Fruit fly (Drosophila melanogaster) whole organism, embryonic: ENCODE data around the gene CG43389.

Experiments
- Antp ChIP-seq: fragments of 200-800 bp; sonication (Bioruptor generic); optimal IDR thresholded peaks from 3 replicates; lab custom pipeline; 2016; ENCODE audit warnings: missing biosample characterization, missing genetic modification characterization
- Bgb ChIP-seq: fragments of 200-800 bp; sonication (Bioruptor generic); IDR thresholded peaks from 2 replicates; pipeline ENCODE4 v1.3.6; 2022; ENCODE audit warnings: missing biosample characterization, missing genetic modification characterization; ENCODE audit not compliant: partially characterized antibody
- CG10654 ChIP-seq: fragments of 200-800 bp; sonication (Bioruptor generic); optimal IDR thresholded peaks from 2 replicates; lab custom pipeline; 2016; ENCODE audit warnings: missing biosample characterization, missing genetic modification characterization
- CG1233 ChIP-seq: fragments of 200-800 bp; sonication (Bioruptor generic); optimal IDR thresholded peaks from 4 replicates; lab custom pipeline; 2018; ENCODE audit warnings: missing biosample characterization, mild to moderate bottlenecking, missing genetic modification characterization
- CG12391 ChIP-seq: fragments of 200-800 bp; sonication (Bioruptor generic); optimal IDR thresholded peaks from 3 replicates; lab custom pipeline; 2018; ENCODE audit warnings: missing biosample characterization, mild to moderate bottlenecking, missing genetic modification characterization, moderate library complexity
- CG14050 ChIP-seq: fragments of 200-800 bp; sonication (Bioruptor generic); IDR thresholded peaks from 3 replicates; pipeline ENCODE4 v1.3.6; 2022; ENCODE audit warnings: missing biosample characterization, missing genetic modification characterization
- CG15011 ChIP-seq: fragments of 200-800 bp; sonication (Bioruptor generic); optimal IDR thresholded peaks from 3 replicates; lab custom pipeline; 2018; ENCODE audit warnings: missing biosample characterization, mild to moderate bottlenecking, missing genetic modification characterization
- CG17359 ChIP-seq: fragments of 200-800 bp; sonication (Bioruptor generic); optimal IDR thresholded peaks from 3 replicates; lab custom pipeline; 2018; ENCODE audit warnings: missing biosample characterization, mild to moderate bottlenecking, missing genetic modification characterization, moderate library complexity
- CG31388 ChIP-seq: fragments of 200-800 bp; sonication (Bioruptor generic); optimal IDR thresholded peaks from 2 replicates; lab custom pipeline; 2016; ENCODE audit warnings: missing biosample characterization, missing genetic modification characterization
- CG3407 ChIP-seq: fragments of 200-800 bp; sonication (Bioruptor generic); optimal IDR thresholded peaks from 2 replicates; lab custom pipeline; 2018; ENCODE audit warnings: missing biosample characterization, mild to moderate bottlenecking, missing genetic modification characterization
- CG43689 ChIP-seq: fragments of 200-800 bp; sonication (Bioruptor generic); IDR thresholded peaks from 2 replicates; pipeline ENCODE4 v1.3.6; 2022; ENCODE audit warnings: missing biosample characterization, missing genetic modification characterization
- CG4424 ChIP-seq: fragments of 200-800 bp; sonication (Bioruptor generic); optimal IDR thresholded peaks from 3 replicates; lab custom pipeline; 2016; ENCODE audit warnings: missing biosample characterization, missing genetic modification characterization
- CG4854 ChIP-seq: fragments of 200-800 bp; sonication (Bioruptor generic); optimal IDR thresholded peaks from 2 replicates; lab custom pipeline; 2016; ENCODE audit warnings: missing biosample characterization, missing genetic modification characterization, inconsistent platforms
- CG6813 ChIP-seq: fragments of 200-800 bp; sonication (Bioruptor generic); optimal IDR thresholded peaks from 2 replicates; lab custom pipeline; 2017; ENCODE audit warnings: missing biosample characterization, missing genetic modification characterization, mild to moderate bottlenecking, moderate library complexity, missing genetic modification reagents
- CG8944 ChIP-seq: fragments of 200-800 bp; sonication (Bioruptor generic); optimal IDR thresholded peaks from 3 replicates; lab custom pipeline; 2016; ENCODE audit warnings: missing biosample characterization, missing genetic modification characterization
- CoRest ChIP-seq: fragments of 200-800 bp; sonication (Bioruptor generic); optimal IDR thresholded peaks from 3 replicates; lab custom pipeline; 2018; ENCODE audit warnings: missing biosample characterization, mild to moderate bottlenecking, missing genetic modification characterization, moderate library complexity
- D19B ChIP-seq: fragments of 200-800 bp; sonication (Bioruptor generic); optimal IDR thresholded peaks from 2 replicates; lab custom pipeline; 2017; ENCODE audit warnings: missing biosample characterization, mild to moderate bottlenecking, missing genetic modification characterization
- Dp ChIP-seq: fragments of 200-800 bp; sonication (Bioruptor generic); optimal IDR thresholded peaks from 2 replicates; lab custom pipeline; 2018; ENCODE audit warnings: missing biosample characterization, mild to moderate bottlenecking, missing genetic modification characterization, moderate library complexity
- Drgx ChIP-seq: fragments of 200-800 bp; sonication (Bioruptor generic); IDR thresholded peaks from 2 replicates; pipeline ENCODE4 v1.3.6; 2022; ENCODE audit warnings: missing biosample characterization, missing genetic modification characterization
- ERR ChIP-seq: fragments of 200-800 bp; sonication (Bioruptor generic); optimal IDR thresholded peaks from 2 replicates; lab custom pipeline; 2016; ENCODE audit warnings: missing biosample characterization, missing genetic modification characterization
- Eip74EF ChIP-seq, 2 experiments: fragments of 200-800 bp in 1 of 2; fragments of >200 bp in 1 of 2; sonication (Bioruptor generic) in 1 of 2; optimal IDR thresholded peaks; 2 replicates each; lab custom pipeline; 2017 to 2019; ENCODE audit warnings: missing biosample characterization in 2 of 2, missing genetic modification characterization in 2 of 2, mild to moderate bottlenecking in 1 of 2, moderate library complexity in 1 of 2
- Ets65A ChIP-seq: fragments of 200-800 bp; sonication (Bioruptor generic); peaks from one replicate; lab custom pipeline; 2016; ENCODE audit warnings: missing biosample characterization, missing genetic modification characterization
- Hr39 ChIP-seq: fragments of >200 bp; optimal IDR thresholded peaks from 2 replicates; lab custom pipeline; 2017
- Kr ChIP-seq: fragments of 200-800 bp; sonication (Bioruptor generic); optimal IDR thresholded peaks from 2 replicates; lab custom pipeline; 2017; ENCODE audit warnings: missing biosample characterization, mild to moderate bottlenecking, missing genetic modification characterization
- Max ChIP-seq: fragments of 200-800 bp; sonication (Bioruptor generic); optimal IDR thresholded peaks from 2 replicates; lab custom pipeline; 2016; ENCODE audit warnings: missing biosample characterization, mild to moderate bottlenecking, missing genetic modification characterization
- Mrtf ChIP-seq: fragments of 200-800 bp; sonication (Bioruptor generic); IDR thresholded peaks from 3 replicates; pipeline ENCODE4 v1.3.6; 2022; ENCODE audit warnings: missing biosample characterization, missing genetic modification characterization
- Nf-YA ChIP-seq: fragments of 200-800 bp; sonication (Bioruptor generic); IDR thresholded peaks from 2 replicates; pipeline ENCODE4 v1.3.6; 2022; ENCODE audit warnings: missing biosample characterization, missing genetic modification characterization
- Rx ChIP-seq: fragments of 200-800 bp; sonication (Bioruptor generic); IDR thresholded peaks from 2 replicates; pipeline ENCODE4 v1.3.6; 2022; ENCODE audit warnings: missing biosample characterization, missing genetic modification characterization
- Sox102F ChIP-seq: fragments of 200-800 bp; sonication (Bioruptor generic); optimal IDR thresholded peaks from 2 replicates; lab custom pipeline; 2018; ENCODE audit warnings: missing biosample characterization, mild to moderate bottlenecking, missing genetic modification characterization, moderate library complexity
- Sry-β ChIP-seq: fragments of 200-800 bp; sonication (Bioruptor generic); optimal IDR thresholded peaks from 2 replicates; lab custom pipeline; 2018; ENCODE audit warnings: missing biosample characterization, mild to moderate bottlenecking, missing genetic modification characterization, moderate library complexity
- Xbp1 ChIP-seq: fragments of 200-800 bp; sonication (Bioruptor generic); optimal IDR thresholded peaks from 3 replicates; lab custom pipeline; 2016; ENCODE audit warnings: missing biosample characterization, mild to moderate bottlenecking, missing genetic modification characterization
- caup ChIP-seq: fragments of 200-800 bp; sonication (Bioruptor generic); optimal IDR thresholded peaks from 3 replicates; lab custom pipeline; 2017; ENCODE audit warnings: missing biosample characterization, mild to moderate bottlenecking, missing genetic modification characterization, moderate library complexity; ENCODE audit not compliant: severe bottlenecking
- crol ChIP-seq: fragments of 200-800 bp; sonication (Bioruptor generic); IDR thresholded peaks from 2 replicates; pipeline ENCODE4 v1.3.6; 2022; ENCODE audit warnings: missing biosample characterization, missing genetic modification characterization
- dpn ChIP-seq, 2 experiments: fragments of 200-800 bp; sonication (Bioruptor generic); optimal IDR thresholded peaks; 3 replicates each; lab custom pipeline; 2016; ENCODE audit warnings: missing biosample characterization in 2 of 2, missing genetic modification characterization in 2 of 2
- ems ChIP-seq: fragments of 200-800 bp; sonication (Bioruptor generic); optimal IDR thresholded peaks from 3 replicates; lab custom pipeline; 2016; ENCODE audit warnings: missing biosample characterization, missing genetic modification characterization
- en ChIP-seq: fragments of 200-800 bp; sonication (Bioruptor generic); optimal IDR thresholded peaks from 2 replicates; lab custom pipeline; 2016; ENCODE audit warnings: missing biosample characterization, missing genetic modification characterization
- grau ChIP-seq: fragments of 200-800 bp; optimal IDR thresholded peaks from 3 replicates; lab custom pipeline; 2019; ENCODE audit warnings: missing biosample characterization, mild to moderate bottlenecking, missing genetic modification characterization, moderate library complexity
- hbn ChIP-seq: fragments of 200-800 bp; sonication (Bioruptor generic); IDR thresholded peaks from 2 replicates; pipeline ENCODE4 v1.3.6; 2022; ENCODE audit warnings: missing biosample characterization, missing genetic modification characterization; ENCODE audit not compliant: partially characterized antibody
- lola ChIP-seq, 3 experiments: fragments of >200 bp in 2 of 3; fragments of 200-800 bp in 1 of 3; sonication (Bioruptor generic) in 1 of 3; optimal IDR thresholded peaks; 2 replicates each; lab custom pipeline; 2017 to 2019; ENCODE audit warnings: missing biosample characterization in 3 of 3, missing genetic modification characterization in 3 of 3, mild to moderate bottlenecking in 1 of 3, moderate library complexity in 1 of 3
- nom ChIP-seq: fragments of 200-800 bp; sonication (Bioruptor generic); optimal IDR thresholded peaks from 2 replicates; lab custom pipeline; 2017; ENCODE audit warnings: missing biosample characterization, missing genetic modification characterization, mild to moderate bottlenecking, moderate library complexity, missing genetic modification reagents
- phol ChIP-seq: fragments of 200-800 bp; sonication (Bioruptor generic); optimal IDR thresholded peaks from 3 replicates; lab custom pipeline; 2018; ENCODE audit warnings: missing biosample characterization, mild to moderate bottlenecking, missing genetic modification characterization, moderate library complexity
- sim ChIP-seq: fragments of 200-800 bp; sonication (Bioruptor generic); IDR thresholded peaks from 2 replicates; pipeline ENCODE4 v1.3.6; 2022; ENCODE audit warnings: missing biosample characterization, missing genetic modification characterization
- slbo ChIP-seq: fragments of 200-800 bp; sonication (Bioruptor generic); IDR thresholded peaks from 2 replicates; pipeline ENCODE4 v1.3.6; 2022; ENCODE audit warnings: missing biosample characterization, missing genetic modification characterization
- sug ChIP-seq: fragments of 200-800 bp; optimal IDR thresholded peaks from 2 replicates; lab custom pipeline; 2019; ENCODE audit warnings: missing biosample characterization, mild to moderate bottlenecking, missing genetic modification characterization, moderate library complexity
- tio ChIP-seq: fragments of 200-800 bp; sonication (Bioruptor generic); optimal IDR thresholded peaks from 2 replicates; lab custom pipeline; 2017; ENCODE audit warnings: missing biosample characterization, missing genetic modification characterization, inconsistent platforms
- tna ChIP-seq: fragments of 200-800 bp; sonication (Bioruptor generic); IDR thresholded peaks from 2 replicates; pipeline ENCODE4 v1.3.6; 2022; ENCODE audit warnings: missing biosample characterization, missing genetic modification characterization; ENCODE audit not compliant: partially characterized antibody
- ttk ChIP-seq: fragments of 200-800 bp; sonication (Bioruptor generic); IDR thresholded peaks from 2 replicates; pipeline ENCODE4 v2.1.2; 2022; ENCODE audit warnings: missing biosample characterization, missing genetic modification characterization
- twi ChIP-seq: fragments of 200-800 bp; optimal IDR thresholded peaks from 2 replicates; lab custom pipeline; 2019; ENCODE audit warnings: missing biosample characterization, mild to moderate bottlenecking, missing genetic modification characterization, moderate library complexity
- usp ChIP-seq: fragments of >200 bp; optimal IDR thresholded peaks from 2 replicates; lab custom pipeline; 2017; ENCODE audit warnings: missing biosample characterization, missing genetic modification characterization
- zfh2 ChIP-seq: fragments of 200-800 bp; sonication (Bioruptor generic); optimal IDR thresholded peaks from 2 replicates; lab custom pipeline; 2016; ENCODE audit warnings: missing biosample characterization, missing genetic modification characterization

The CG43389 gene

dm6 chr3L:3240597-3241367 lies 7.0 kb upstream of the CG43389 start (continued):
- TF ChIP-seq hbn (no peak), en (no peak), Sry-β (GFP tag; lab: Kevin White, UChicago) (no peak), Drgx (GFP tag; lab: Robert Waterston, UW) (peak; percentile 84), ttk (GFP tag; lab: Robert Waterston, UW) (no peak), Antp (GFP tag; lab: Kevin White, UChicago) (no peak), slbo (no peak), Nf-YA (no peak), sim (GFP tag; lab: Robert Waterston, UW) (no peak), Kr (GFP tag; lab: Kevin White, UChicago) (no peak), dpn (GFP tag; optimal IDR thresholded peaks at IDR 0.05; lab: Kevin White, UChicago) (peak in 1 of 2 experiments; percentile 31), CG4854 (GFP tag; lab: Kevin White, UChicago) (no peak), Mrtf (no peak), sug (tag; lab: Kevin White, UChicago) (no peak), ERR (GFP tag; lab: Kevin White, UChicago) (no peak), Hr39 (lab: Kevin White, UChicago) (no peak), Sox102F (peak; percentile 70), tio (GFP tag; lab: Kevin White, UChicago) (no peak), CG31388 (GFP tag; lab: Kevin White, UChicago) (no peak), Bgb (no peak), tna (GFP tag; lab: Robert Waterston, UW) (no peak), CG12391 (tag; lab: Kevin White, UChicago) (peak; percentile 48), Eip74EF (GFP tag; optimal IDR thresholded peaks at IDR 0.05; lab: Kevin White, UChicago) (peak in 1 of 2 experiments; percentile 34), nom (GFP tag; lab: Kevin White, UChicago) (peak; percentile 99), D19B (no peak), CoRest (peak; percentile 50), CG17359 (tag; lab: Kevin White, UChicago) (peak; percentile 53), Max (no peak), CG43689 (GFP tag; lab: Robert Waterston, UW) (no peak), lola (GFP tag; optimal IDR thresholded peaks at IDR 0.05; lab: Kevin White, UChicago) (peak in 1 of 3 experiments; percentile 37), crol (GFP tag; lab: Robert Waterston, UW) (peak; percentile 70), Xbp1 (peak; percentile 12), CG1233 (GFP tag; lab: Kevin White, UChicago) (no peak), Ets65A (GFP tag; lab: Kevin White, UChicago) (peak; percentile 25), CG8944 (GFP tag; lab: Kevin White, UChicago) (no peak), CG15011 (no peak), CG10654 (GFP tag; lab: Kevin White, UChicago) (no peak), ems (GFP tag; lab: Kevin White, UChicago) (no peak), CG4424 (GFP tag; lab: Kevin White, UChicago) (peak; percentile 3), Dp (GFP tag; lab: Kevin White, UChicago) (no peak), phol (tag; lab: Kevin White, UChicago) (peak; percentile 34), CG14050 (no peak), usp (GFP tag; lab: Kevin White, UChicago) (no peak), grau (tag; lab: Kevin White, UChicago) (peak; percentile 42), twi (tag; lab: Kevin White, UChicago) (peak; percentile 8), CG3407 (GFP tag; lab: Kevin White, UChicago) (no peak), caup (no peak), zfh2 (no peak), Rx (GFP tag; lab: Robert Waterston, UW) (no peak), CG6813 (no peak)
